Worm (Caenorhabditis elegans): Measurements from ENCODE around the gene D1086.9.

The D1086.9 gene

ce11 chrV:14147114-14147513, 43.0 kb downstream of the D1086.9 start:
- TF ChIP-seq ahr-1 (tag; optimal IDR thresholded peaks at IDR 0.05): no peak
- TF ChIP-seq sox-2 (GFP tag; IDR thresholded peaks at IDR 0.05): no peak
- no peak for TF ChIP-seq ztf-16 (tag; optimal IDR thresholded peaks at IDR 0.05)
- no peak for TF ChIP-seq zip-5 (tag; optimal IDR thresholded peaks at IDR 0.05)
- no peak for TF ChIP-seq ceh-34 (tag; optimal IDR thresholded peaks at IDR 0.05)
- TF ChIP-seq hlh-15 (tag; optimal IDR thresholded peaks at IDR 0.05): no peak

ce11 chrV:14149125-14149524, 45.1 kb downstream of the D1086.9 start:
- TF ChIP-seq F13H6.1 (tag; optimal IDR thresholded peaks at IDR 0.05): no peak
- no peak for TF ChIP-seq zip-5 (tag; optimal IDR thresholded peaks at IDR 0.05)
- TF ChIP-seq ceh-2 (tag; optimal IDR thresholded peaks at IDR 0.05): no peak
- no peak for TF ChIP-seq ceh-31 (tag; optimal IDR thresholded peaks at IDR 0.05)
- TF ChIP-seq nhr-232 (tag; optimal IDR thresholded peaks at IDR 0.05): no peak
- no peak for TF ChIP-seq ceh-19 (GFP tag; optimal IDR thresholded peaks at IDR 0.05)
- no peak for TF ChIP-seq ceh-48 (tag; optimal IDR thresholded peaks at IDR 0.05)
- no peak for TF ChIP-seq sox-2 (GFP tag; IDR thresholded peaks at IDR 0.05)
- no peak for TF ChIP-seq Y22D7AL.16 (tag; optimal IDR thresholded peaks at IDR 0.05)
- TF ChIP-seq npax-4 (tag; optimal IDR thresholded peaks at IDR 0.05): no peak

- TF ChIP-seq ceh-45 (GFP tag; IDR thresholded peaks at IDR 0.05): no peak
Observed at ce11 chrV:14150966-14151365, 46.9 kb downstream of the D1086.9 start.

ce11 chrV:14153615-14154014, 49.5 kb downstream of the D1086.9 start:
- TF ChIP-seq pag-3 (tag; optimal IDR thresholded peaks at IDR 0.05; ENCODE audit: borderline replicate concordance) (no peak), pax-1 (tag; optimal IDR thresholded peaks at IDR 0.05) (no peak), ceh-18 (tag; optimal IDR thresholded peaks at IDR 0.05) (peak; percentile 46), syd-9 (tag; optimal IDR thresholded peaks at IDR 0.05) (peak; percentile 30), unc-55 (GFP tag; optimal IDR thresholded peaks at IDR 0.05) (peak; percentile 76), ceh-34 (tag; optimal IDR thresholded peaks at IDR 0.05) (peak; percentile 83), pat-9 (tag; optimal IDR thresholded peaks at IDR 0.05) (peak; percentile 72), rnt-1 (tag; optimal IDR thresholded peaks at IDR 0.05) (peak; percentile 49)

All from whole organism, late embryonic.